Worm (Caenorhabditis elegans) whole organism, L3 larva: ENCODE data around the gene irld-23.

Experiments
- ZK546.5 ChIP-seq: sonication (generic microtip); optimal IDR thresholded peaks from 2 replicates; lab custom pipeline; 2017; ENCODE audit warnings: missing biosample characterization, missing genetic modification characterization
- ceh-9 ChIP-seq: sonication (generic microtip); optimal IDR thresholded peaks from 2 replicates; lab custom pipeline; 2018; ENCODE audit warnings: missing biosample characterization, missing genetic modification characterization
- egl-5 ChIP-seq: fragments of 150-350 bp; optimal IDR thresholded peaks from 2 replicates; lab custom pipeline; 2017; ENCODE audit warnings: missing biosample characterization, missing genetic modification reagents, missing genetic modification characterization, inconsistent platforms
- nfya-1 ChIP-seq: sonication (generic microtip); optimal IDR thresholded peaks from 2 replicates; lab custom pipeline; 2017; ENCODE audit warnings: missing genetic modification characterization, mild to moderate bottlenecking, missing compliant biosample characterization, antibody characterized with exemption, moderate library complexity; ENCODE audit not compliant: insufficient read depth
- nhr-11 ChIP-seq: fragments of 150-350 bp; optimal IDR thresholded peaks from 2 replicates; lab custom pipeline; 2014; ENCODE audit warnings: missing biosample characterization, missing genetic modification characterization
- nhr-76 ChIP-seq: fragments of 150-350 bp; sonication (generic microtip); optimal IDR thresholded peaks from 5 replicates; lab custom pipeline; 2014; ENCODE audit warnings: missing biosample characterization, missing genetic modification characterization
- nhr-77 ChIP-seq: fragments of 150-350 bp; optimal IDR thresholded peaks from 2 replicates; lab custom pipeline; 2014; ENCODE audit warnings: missing biosample characterization, missing genetic modification characterization
- pha-4 ChIP-seq: fragments of 150-350 bp; optimal IDR thresholded peaks from 2 replicates; lab custom pipeline; 2014; ENCODE audit warnings: missing biosample characterization, missing genetic modification reagents, missing genetic modification characterization
- pqm-1 ChIP-seq: fragments of 150-350 bp; optimal IDR thresholded peaks from 2 replicates; lab custom pipeline; 2017; ENCODE audit warnings: missing biosample characterization, missing genetic modification characterization, inconsistent platforms
- zag-1 ChIP-seq: fragments of 150-350 bp; optimal IDR thresholded peaks from 2 replicates; lab custom pipeline; 2014; ENCODE audit warnings: missing biosample characterization, missing genetic modification characterization

- TF ChIP-seq ceh-9 (tag; lab: Kevin White, UChicago) (no peak), ZK546.5 (tag; lab: Kevin White, UChicago) (no peak), pha-4 (tag; lab: Kevin White, UChicago) (no peak), nhr-76 (tag; lab: Kevin White, UChicago) (no peak), pqm-1 (tag; lab: Kevin White, UChicago) (no peak), nhr-77 (tag; lab: Kevin White, UChicago) (no peak), nhr-11 (tag; lab: Kevin White, UChicago) (no peak), egl-5 (tag; lab: Kevin White, UChicago) (no peak), zag-1 (no peak), nfya-1 (tag; lab: Kevin White, UChicago) (no peak)
Measured at ce11 chrX:17115089-17115488, 34.6 kb upstream of the irld-23 start, which contains the start of gene lido-6.
